Fruit fly (Drosophila melanogaster): Measurements from ENCODE around the gene DIP-eta.

DNA sequence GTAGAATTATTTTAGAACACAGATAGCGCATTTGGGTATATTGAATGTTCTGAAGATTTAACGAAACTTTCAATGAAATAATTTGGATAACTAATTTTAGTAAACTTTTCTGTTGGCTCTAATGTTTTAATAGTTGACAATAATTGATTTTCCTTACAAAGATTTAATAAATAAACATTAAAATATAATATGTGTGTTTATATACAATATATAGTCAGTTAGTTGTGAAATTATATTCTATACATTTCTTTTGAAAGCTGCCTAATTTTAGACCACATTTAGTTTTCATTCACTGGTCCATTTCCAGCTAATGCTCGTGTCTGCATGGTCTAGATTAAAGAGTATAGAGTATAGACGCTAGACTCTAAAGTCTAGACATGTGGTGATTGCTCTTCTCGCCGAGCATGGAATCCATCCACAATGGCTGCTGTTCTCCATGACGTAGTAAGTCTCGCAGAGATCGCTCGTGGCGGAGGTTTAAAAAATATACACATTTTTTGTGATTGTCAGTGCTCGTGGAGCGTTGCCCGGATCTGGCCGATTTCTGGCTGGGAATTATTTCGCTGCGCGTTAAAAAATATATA is 58.8 kb downstream of the DIP-eta start, which contains the start of gene GluRIIB:
- TF ChIP-seq psq (optimal IDR thresholded peaks at IDR 0.05), result no peak
- no peak for TF ChIP-seq Sin3A (optimal IDR thresholded peaks at IDR 0.05)
- no peak for TF ChIP-seq Myc (optimal IDR thresholded peaks at IDR 0.05)

All from Kc167 (cell line).